Worm (Caenorhabditis elegans) whole organism, L4 larva: Measurements from ENCODE around the gene W03C9.2.

Experiments
- F10B5.3 ChIP-seq: sonication (generic microtip); optimal IDR thresholded peaks from 2 replicates; lab custom pipeline; 2016; ENCODE audit warnings: mild to moderate bottlenecking, missing genetic modification characterization, missing compliant biosample characterization
- F37D6.2 ChIP-seq: sonication (generic microtip); optimal IDR thresholded peaks from 2 replicates; lab custom pipeline; 2016; ENCODE audit warnings: mild to moderate bottlenecking, missing genetic modification characterization, missing compliant biosample characterization
- F44E2.7 ChIP-seq: fragments of 200-800 bp; sonication (Bioruptor generic); IDR thresholded peaks from 2 replicates; pipeline ENCODE4 v2.1.2; 2022; ENCODE audit warnings: missing genetic modification characterization, missing compliant biosample characterization
- R02D3.7 ChIP-seq: fragments of 150-350 bp; sonication (generic microtip); optimal IDR thresholded peaks from 3 replicates; lab custom pipeline; 2014; ENCODE audit warnings: missing biosample characterization, missing genetic modification characterization
- ZK337.2 ChIP-seq: fragments of 200-800 bp; sonication (Bioruptor generic); IDR thresholded peaks from 2 replicates; pipeline ENCODE4 v1.3.6; 2022; ENCODE audit warnings: missing genetic modification reagents, missing genetic modification characterization, missing compliant biosample characterization
- aha-1 ChIP-seq: fragments of 150-350 bp; peaks from one replicate; lab custom pipeline; 2014; ENCODE audit warnings: missing biosample characterization, missing genetic modification characterization
- ama-1 ChIP-seq: fragments of 150-350 bp; optimal IDR thresholded peaks from 2 replicates; lab custom pipeline; 2014; ENCODE audit warnings: inconsistent platforms, mixed read lengths
- arid-1 ChIP-seq: fragments of 200-800 bp; sonication (Bioruptor generic); conservative IDR thresholded peaks from 2 replicates; pipeline ENCODE4 v1.3.6; 2022; ENCODE audit warnings: missing genetic modification reagents, missing genetic modification characterization, missing compliant biosample characterization
- ceh-20 ChIP-seq: fragments of 200-800 bp; sonication (Bioruptor generic); IDR thresholded peaks from 2 replicates; pipeline ENCODE4 v1.3.6; 2022; ENCODE audit warnings: missing genetic modification reagents, missing genetic modification characterization, missing compliant biosample characterization
- ceh-32 ChIP-seq: sonication (generic microtip); optimal IDR thresholded peaks from 2 replicates; lab custom pipeline; 2016; ENCODE audit warnings: mild to moderate bottlenecking, missing genetic modification characterization, missing compliant biosample characterization; ENCODE audit not compliant: poor library complexity
- ces-1 ChIP-seq: fragments of 150-350 bp; sonication (generic microtip); optimal IDR thresholded peaks from 4 replicates; lab custom pipeline; 2014; ENCODE audit warnings: missing biosample characterization, missing genetic modification reagents, missing genetic modification characterization
- daf-12 ChIP-seq: fragments of 150-350 bp; optimal IDR thresholded peaks from 2 replicates; lab custom pipeline; 2014; ENCODE audit warnings: missing biosample characterization, missing genetic modification reagents, missing genetic modification characterization
- daf-16 ChIP-seq, 3 experiments: sonication (generic microtip); optimal IDR thresholded peaks; 2 replicates each; lab custom pipeline; 2016 to 2017; ENCODE audit warnings: missing genetic modification characterization in 3 of 3, missing genetic modification reagents in 3 of 3, mild to moderate bottlenecking in 2 of 3, missing compliant biosample characterization in 2 of 3, missing biosample characterization in 1 of 3, moderate library complexity in 1 of 3
- daf-19 ChIP-seq: fragments of 200-800 bp; sonication (Bioruptor generic); conservative IDR thresholded peaks from 2 replicates; pipeline ENCODE4 v1.3.6; 2022; ENCODE audit warnings: missing genetic modification characterization, missing compliant biosample characterization
- duxl-1 ChIP-seq: sonication (generic microtip); optimal IDR thresholded peaks from 2 replicates; lab custom pipeline; 2016; ENCODE audit warnings: mild to moderate bottlenecking, missing genetic modification characterization, moderate library complexity, missing compliant biosample characterization; ENCODE audit not compliant: poor library complexity
- fos-1 ChIP-seq: fragments of 150-350 bp; optimal IDR thresholded peaks from 2 replicates; lab custom pipeline; 2014; ENCODE audit warnings: missing biosample characterization, missing genetic modification characterization
- hif-1 ChIP-seq, 2 experiments: sonication (generic microtip); optimal IDR thresholded peaks; 2 replicates each; lab custom pipeline; 2016 to 2017; ENCODE audit warnings: missing compliant biosample characterization in 2 of 2, missing genetic modification characterization in 2 of 2, missing genetic modification reagents in 2 of 2, missing genotype in 2 of 2, mild to moderate bottlenecking in 1 of 2
- hlh-30 ChIP-seq: sonication (generic microtip); optimal IDR thresholded peaks from 2 replicates; lab custom pipeline; 2017; ENCODE audit warnings: antibody characterized with exemption, mild to moderate bottlenecking, missing genetic modification characterization, missing compliant biosample characterization; ENCODE audit not compliant: insufficient read depth
- hmg-1.1 ChIP-seq: fragments of 200-800 bp; sonication (Bioruptor generic); IDR thresholded peaks from 2 replicates; pipeline ENCODE4 v1.3.6; 2022; ENCODE audit warnings: missing genetic modification reagents, missing genetic modification characterization, missing compliant biosample characterization
- lin-1 ChIP-seq: fragments of 200-800 bp; sonication (Bioruptor generic); IDR thresholded peaks from 2 replicates; pipeline ENCODE4 v1.3.6; 2022; ENCODE audit warnings: missing genetic modification reagents, missing genetic modification characterization, missing compliant biosample characterization
- lin-15B ChIP-seq: fragments of 150-350 bp; sonication (generic microtip); optimal IDR thresholded peaks from 3 replicates; lab custom pipeline; 2014; ENCODE audit warnings: missing biosample characterization, missing genetic modification characterization
- lin-29 ChIP-seq: fragments of 200-800 bp; sonication (Bioruptor generic); IDR thresholded peaks from 2 replicates; pipeline ENCODE4 v1.3.6; 2022; ENCODE audit warnings: missing genetic modification reagents, missing genetic modification characterization, missing compliant biosample characterization
- lsy-2 ChIP-seq, 2 experiments: fragments of 150-350 bp in 1 of 2; sonication (generic microtip) in 1 of 2; optimal IDR thresholded peaks; 2 replicates each; lab custom pipeline; 2014 to 2017; ENCODE audit warnings: missing biosample characterization in 2 of 2, missing genetic modification characterization in 2 of 2
- mdt-29 ChIP-seq: fragments of 200-800 bp; sonication (Bioruptor generic); IDR thresholded peaks from 2 replicates; pipeline ENCODE4 v1.3.6; 2022; ENCODE audit warnings: missing genetic modification reagents, missing genetic modification characterization, missing compliant biosample characterization
- nhr-237 ChIP-seq: sonication (generic microtip); optimal IDR thresholded peaks from 2 replicates; lab custom pipeline; 2017; ENCODE audit warnings: missing biosample characterization, missing genetic modification characterization
- nhr-25 ChIP-seq: sonication (generic microtip); optimal IDR thresholded peaks from 2 replicates; lab custom pipeline; 2017; ENCODE audit warnings: missing genetic modification characterization, mild to moderate bottlenecking, missing compliant biosample characterization, antibody characterized with exemption, moderate library complexity, borderline replicate concordance; ENCODE audit not compliant: insufficient read depth
- nhr-28 ChIP-seq: fragments of 150-350 bp; optimal IDR thresholded peaks from 2 replicates; lab custom pipeline; 2014; ENCODE audit warnings: missing biosample characterization, missing genetic modification characterization
- nhr-6 ChIP-seq: fragments of 150-350 bp; optimal IDR thresholded peaks from 2 replicates; lab custom pipeline; 2014; ENCODE audit warnings: missing biosample characterization, missing genetic modification characterization
- nhr-76 ChIP-seq: fragments of 150-350 bp; optimal IDR thresholded peaks from 2 replicates; lab custom pipeline; 2014; ENCODE audit warnings: missing biosample characterization, missing genetic modification characterization
- pha-4 ChIP-seq, 2 experiments: fragments of 150-350 bp in 1 of 2; fragments of 200-800 bp in 1 of 2; sonication (Bioruptor generic) in 1 of 2; IDR thresholded peaks in 1 of 2; optimal IDR thresholded peaks in 1 of 2; 2 replicates each; pipeline versions ENCODE4 v1.3.6 to Lab custom; 2014 to 2022; ENCODE audit warnings: missing genetic modification characterization in 2 of 2, missing genetic modification reagents in 2 of 2, missing biosample characterization in 1 of 2, missing compliant biosample characterization in 1 of 2
- php-3 ChIP-seq: fragments of 200-800 bp; sonication (Bioruptor generic); IDR thresholded peaks from 2 replicates; pipeline ENCODE4 v1.3.6; 2022; ENCODE audit warnings: missing genetic modification reagents, missing genetic modification characterization, missing compliant biosample characterization
- pqm-1 ChIP-seq: sonication (generic microtip); optimal IDR thresholded peaks from 2 replicates; lab custom pipeline; 2017; ENCODE audit warnings: missing biosample characterization, missing genetic modification characterization
- saeg-2 ChIP-seq: fragments of 200-800 bp; sonication (Bioruptor generic); IDR thresholded peaks from 2 replicates; pipeline ENCODE4 v1.3.6; 2022; ENCODE audit warnings: missing genetic modification reagents, missing genetic modification characterization, missing compliant biosample characterization
- skn-1 ChIP-seq: fragments of 150-350 bp; optimal IDR thresholded peaks from 2 replicates; lab custom pipeline; 2014; ENCODE audit warnings: missing biosample characterization, missing genetic modification characterization
- snpc-1.2 ChIP-seq: fragments of 200-800 bp; sonication (Bioruptor generic); IDR thresholded peaks from 2 replicates; pipeline ENCODE4 v1.3.6; 2022; ENCODE audit warnings: missing genetic modification reagents, missing genetic modification characterization, missing compliant biosample characterization
- spr-3 ChIP-seq: fragments of 200-800 bp; sonication (Bioruptor generic); optimal IDR thresholded peaks from 2 replicates; lab custom pipeline; 2018; ENCODE audit warnings: mild to moderate bottlenecking, missing genetic modification characterization, missing compliant biosample characterization
- tra-1 ChIP-seq: fragments of 200-800 bp; sonication (Bioruptor generic); IDR thresholded peaks from 2 replicates; pipeline ENCODE4 v1.3.6; 2022; ENCODE audit warnings: missing genetic modification reagents, missing genetic modification characterization, missing compliant biosample characterization
- unc-39 ChIP-seq: sonication (generic microtip); optimal IDR thresholded peaks from 2 replicates; lab custom pipeline; 2017; ENCODE audit warnings: missing biosample characterization, missing genetic modification characterization
- unc-62 ChIP-seq, 3 experiments: fragments of 150-350 bp in 1 of 3; sonication (generic microtip); optimal IDR thresholded peaks in 2 of 3; peaks in 1 of 3; 1 replicate in 1 of 3; 2 replicates in 2 of 3; lab custom pipeline; 2014 to 2017; ENCODE audit warnings: missing biosample characterization in 3 of 3, missing genetic modification characterization in 3 of 3, missing genetic modification reagents in 3 of 3, missing genotype in 1 of 3
- vab-7 ChIP-seq: fragments of 200-800 bp; sonication (Bioruptor generic); IDR thresholded peaks from 2 replicates; pipeline ENCODE4 v1.3.6; 2022; ENCODE audit warnings: missing genetic modification reagents, missing genetic modification characterization, missing compliant biosample characterization
- zag-1 ChIP-seq: fragments of 150-350 bp; optimal IDR thresholded peaks from 2 replicates; lab custom pipeline; 2014; ENCODE audit warnings: missing biosample characterization, missing genetic modification characterization
- zfp-2 ChIP-seq: sonication (generic microtip); optimal IDR thresholded peaks from 2 replicates; lab custom pipeline; 2016; ENCODE audit warnings: mild to moderate bottlenecking, missing genetic modification characterization, missing compliant biosample characterization
- zip-11 ChIP-seq: fragments of 200-800 bp; sonication (Bioruptor generic); IDR thresholded peaks from 2 replicates; pipeline ENCODE4 v1.3.6; 2022; ENCODE audit warnings: missing genetic modification characterization, missing compliant biosample characterization
- ztf-11 ChIP-seq: fragments of 150-350 bp; optimal IDR thresholded peaks from 2 replicates; lab custom pipeline; 2014; ENCODE audit warnings: missing biosample characterization, missing genetic modification characterization

The W03C9.2 gene

DNA sequence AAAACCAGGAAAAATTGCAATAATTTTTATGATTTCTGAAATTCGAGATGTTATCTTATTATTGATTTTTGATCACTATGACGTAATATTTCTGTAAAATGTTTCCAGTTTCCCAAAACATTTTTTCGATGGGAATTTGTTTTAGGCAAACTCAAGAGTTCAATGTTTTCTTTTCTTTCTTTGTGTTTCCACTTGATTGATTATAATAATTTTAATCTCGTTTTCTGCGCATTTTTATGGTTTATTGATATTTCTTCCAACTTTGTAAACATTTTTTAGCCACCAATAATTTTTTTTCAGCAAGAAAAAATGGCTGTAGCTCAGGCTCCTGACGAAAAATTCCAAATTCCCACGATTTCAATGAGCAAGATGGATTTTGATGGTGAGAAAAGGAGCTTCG, 8.0 kb upstream of the W03C9.2 start, which contains the start of gene W03C9.6:
TSS of gene W03C9.6 (plus strand) at position 301 of the 400 bp plus-strand sequence.
- TF ChIP-seq ces-1 (GFP tag; lab: Kevin White, UChicago) (no peak), unc-62 (GFP tag; optimal IDR thresholded peaks at IDR 0.05 in 1 of 2; lab: Kevin White, UChicago) (no peak), unc-62 (tag; optimal IDR thresholded peaks at IDR 0.05; lab: Kevin White, UChicago) (no peak), fos-1 (tag; lab: Kevin White, UChicago) (no peak), nhr-237 (tag; lab: Kevin White, UChicago) (no peak), lin-1 (GFP tag; lab: Robert Waterston, UW) (no peak), aha-1 (no peak), unc-39 (tag; lab: Kevin White, UChicago) (no peak), nhr-25 (tag; lab: Kevin White, UChicago) (no peak)

DNA sequence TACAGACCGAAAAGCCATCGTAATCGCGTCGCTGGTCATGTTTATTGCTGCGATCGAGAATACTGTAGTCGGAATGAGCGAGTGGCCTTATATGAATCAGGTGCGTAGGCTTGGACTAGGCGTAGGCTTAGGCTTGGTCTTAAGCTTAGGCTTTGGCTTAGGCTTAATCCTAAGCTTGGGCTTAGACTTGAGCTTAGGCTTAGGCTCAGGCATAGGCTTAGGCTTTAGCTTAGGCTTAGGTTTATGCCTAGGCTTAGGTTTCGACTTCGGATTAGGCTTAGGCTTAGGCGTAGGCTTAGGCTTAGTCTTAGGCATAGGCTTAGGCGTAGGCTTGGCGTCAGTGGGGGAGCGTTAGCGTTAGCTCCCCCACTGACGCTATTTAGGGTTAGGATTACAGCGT, 7.4 kb upstream of the W03C9.2 start:
- no peak for TF ChIP-seq zag-1 (tag; lab: Kevin White, UChicago)
- TF ChIP-seq daf-12 (tag; lab: Kevin White, UChicago): no peak
- no peak for TF ChIP-seq lsy-2 (tag; optimal IDR thresholded peaks at IDR 0.05; lab: Kevin White, UChicago)
- TF ChIP-seq hmg-1.1: no peak

DNA sequence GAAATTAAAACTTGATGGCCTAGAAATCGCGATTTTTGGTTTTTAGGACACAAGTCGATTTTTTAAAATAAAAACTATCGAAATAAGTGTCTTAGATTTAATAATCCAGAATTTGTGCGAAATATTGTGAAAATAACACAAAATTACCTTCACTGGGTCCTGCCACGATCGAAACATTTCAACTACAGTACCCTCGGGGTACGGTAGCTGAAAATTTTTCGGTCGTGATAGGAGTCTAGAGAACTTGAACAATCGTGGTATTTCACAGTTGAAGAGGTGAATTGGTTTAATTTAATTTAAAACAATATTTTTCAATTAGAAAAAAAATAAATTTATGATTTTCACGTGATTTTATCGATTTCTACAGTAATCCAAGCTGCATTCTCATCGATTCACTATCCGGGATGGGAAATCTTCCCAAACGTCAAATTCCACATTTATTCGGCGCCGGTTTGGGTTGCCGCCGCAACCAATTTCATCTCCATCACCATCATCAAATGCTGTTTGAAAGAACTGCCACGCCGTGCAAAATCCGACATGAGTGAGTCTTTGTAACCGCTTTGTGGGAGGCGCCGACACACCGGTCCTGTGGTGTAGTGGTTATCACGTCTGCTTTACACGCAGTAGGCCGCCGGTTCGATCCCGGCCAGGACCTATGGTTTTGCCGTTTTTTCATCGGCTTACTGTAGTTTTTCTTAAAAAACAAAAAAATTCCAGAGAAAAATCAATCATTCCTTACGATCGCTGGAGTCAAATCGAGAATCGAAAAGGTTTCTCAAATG, 3.2 kb upstream of the W03C9.2 start:
- TF ChIP-seq ztf-11 (no peak), F44E2.7 (GFP tag; lab: Robert Waterston, UW) (no peak), unc-39 (tag; lab: Kevin White, UChicago) (no peak), arid-1 (0 out of 2 replicates have a peak, but pooled peaks have one; percentile 34), duxl-1 (tag; lab: Kevin White, UChicago) (no peak), ZK337.2 (GFP tag; lab: Robert Waterston, UW) (0 out of 2 replicates have a peak, but pooled peaks have one; percentile 38), php-3 (GFP tag; lab: Robert Waterston, UW) (peak; percentile 46; the same call in 1 of the 2 replicates), zip-11 (GFP tag; lab: Robert Waterston, UW) (no peak), hif-1 (tag; optimal IDR thresholded peaks at IDR 0.05; lab: Kevin White, UChicago) (peak in 1 of 2 experiments; percentile 42), zfp-2 (tag; lab: Kevin White, UChicago) (no peak), ceh-20 (GFP tag; lab: Robert Waterston, UW) (no peak), R02D3.7 (no peak), lin-15B (tag; lab: Kevin White, UChicago) (no peak), nhr-76 (tag; lab: Kevin White, UChicago) (no peak), pqm-1 (tag; lab: Kevin White, UChicago) (no peak), F37D6.2 (tag; lab: Kevin White, UChicago) (no peak), ceh-32 (tag; lab: Kevin White, UChicago) (no peak), saeg-2 (GFP tag; lab: Robert Waterston, UW) (no peak), daf-16 (GFP tag; optimal IDR thresholded peaks at IDR 0.05; lab: Kevin White, UChicago) (no peak), daf-16 (tag; optimal IDR thresholded peaks at IDR 0.05; lab: Kevin White, UChicago) (peak; percentile 41), vab-7 (GFP tag; lab: Robert Waterston, UW) (0 out of 2 replicates have a peak, but pooled peaks have one; percentile 47), spr-3 (no peak), skn-1 (tag; lab: Kevin White, UChicago) (no peak), tra-1 (GFP tag; lab: Robert Waterston, UW) (no peak), ama-1 (lab: Kevin White, UChicago) (no peak), pha-4 (GFP tag; IDR thresholded peaks at IDR 0.05; lab: Robert Waterston, UW) (peak; percentile 45; the same call in 1 of the 2 replicates), pha-4 (tag; optimal IDR thresholded peaks at IDR 0.05; lab: Kevin White, UChicago) (no peak), snpc-1.2 (GFP tag; lab: Robert Waterston, UW) (peak; percentile 66; the same call in 1 of the 2 replicates), mdt-29 (GFP tag; lab: Robert Waterston, UW) (0 out of 2 replicates have a peak, but pooled peaks have one; percentile 17), nhr-28 (tag; lab: Kevin White, UChicago) (peak; percentile 1), daf-19 (GFP tag; lab: Robert Waterston, UW) (no peak), F10B5.3 (tag; lab: Kevin White, UChicago) (no peak), lin-29 (GFP tag; lab: Robert Waterston, UW) (no peak), hlh-30 (peak; percentile 31), nhr-6 (tag; lab: Kevin White, UChicago) (no peak)
